Worm (Caenorhabditis elegans) whole organism, L3 larva: ENCODE data around the gene F33A8.4.

Experiments used
- daf-12 ChIP-seq: fragments of 150-350 bp; optimal IDR thresholded peaks from 2 replicates; lab custom pipeline; 2014; ENCODE audit warnings: missing biosample characterization, missing genetic modification reagents, missing genetic modification characterization
- egl-27 ChIP-seq: sonication (generic microtip); optimal IDR thresholded peaks from 4 replicates; lab custom pipeline; 2017; ENCODE audit warnings: missing biosample characterization, missing genetic modification reagents, missing genetic modification characterization
- egl-5 ChIP-seq: fragments of 150-350 bp; optimal IDR thresholded peaks from 2 replicates; lab custom pipeline; 2017; ENCODE audit warnings: missing biosample characterization, missing genetic modification reagents, missing genetic modification characterization, inconsistent platforms
- elt-1 ChIP-seq: fragments of 150-350 bp; optimal IDR thresholded peaks from 2 replicates; lab custom pipeline; 2014; ENCODE audit warnings: missing biosample characterization, missing genetic modification characterization
- elt-2 ChIP-seq: sonication (generic microtip); optimal IDR thresholded peaks from 2 replicates; lab custom pipeline; 2016; ENCODE audit warnings: missing genetic modification reagents, mild to moderate bottlenecking, missing genetic modification characterization, missing compliant biosample characterization
- fkh-10 ChIP-seq: sonication (generic microtip); optimal IDR thresholded peaks from 2 replicates; lab custom pipeline; 2017; ENCODE audit warnings: missing biosample characterization, missing genetic modification reagents, missing genetic modification characterization
- lin-39 ChIP-seq: fragments of 150-350 bp; optimal IDR thresholded peaks from 2 replicates; lab custom pipeline; 2018; ENCODE audit warnings: missing biosample characterization, missing genetic modification reagents, missing genetic modification characterization
- nfya-1 ChIP-seq: sonication (generic microtip); optimal IDR thresholded peaks from 2 replicates; lab custom pipeline; 2017; ENCODE audit warnings: missing genetic modification characterization, mild to moderate bottlenecking, missing compliant biosample characterization, antibody characterized with exemption, moderate library complexity; ENCODE audit not compliant: insufficient read depth
- nhr-12 ChIP-seq: fragments of 150-350 bp; optimal IDR thresholded peaks from 2 replicates; lab custom pipeline; 2014; ENCODE audit warnings: missing biosample characterization, missing genetic modification characterization
- nhr-237 ChIP-seq: fragments of 150-350 bp; optimal IDR thresholded peaks from 2 replicates; lab custom pipeline; 2014; ENCODE audit warnings: missing biosample characterization, missing genetic modification characterization
- nhr-25 ChIP-seq: sonication (generic microtip); optimal IDR thresholded peaks from 2 replicates; lab custom pipeline; 2017; ENCODE audit warnings: missing biosample characterization, missing genetic modification characterization
- nhr-28 ChIP-seq: fragments of 150-350 bp; optimal IDR thresholded peaks from 2 replicates; lab custom pipeline; 2014; ENCODE audit warnings: missing biosample characterization, missing genetic modification characterization
- nhr-43 ChIP-seq: sonication (generic microtip); optimal IDR thresholded peaks from 2 replicates; lab custom pipeline; 2016; ENCODE audit warnings: mild to moderate bottlenecking, missing genetic modification characterization, missing compliant biosample characterization; ENCODE audit not compliant: poor library complexity, severe bottlenecking
- nhr-77 ChIP-seq: fragments of 150-350 bp; optimal IDR thresholded peaks from 2 replicates; lab custom pipeline; 2014; ENCODE audit warnings: missing biosample characterization, missing genetic modification characterization
- pqm-1 ChIP-seq: fragments of 150-350 bp; optimal IDR thresholded peaks from 2 replicates; lab custom pipeline; 2017; ENCODE audit warnings: missing biosample characterization, missing genetic modification characterization, inconsistent platforms
- sea-2 ChIP-seq: fragments of 150-350 bp; sonication (generic microtip); optimal IDR thresholded peaks from 4 replicates; lab custom pipeline; 2014; ENCODE audit warnings: missing biosample characterization, missing genetic modification reagents, missing genetic modification characterization
- snpc-4 ChIP-seq: fragments of 150-350 bp; optimal IDR thresholded peaks from 2 replicates; lab custom pipeline; 2014; ENCODE audit warnings: missing biosample characterization, missing genetic modification characterization
- tbx-2 ChIP-seq: sonication (generic microtip); optimal IDR thresholded peaks from 2 replicates; lab custom pipeline; 2016; ENCODE audit warnings: mild to moderate bottlenecking, missing genetic modification characterization, missing compliant biosample characterization
- unc-39 ChIP-seq: sonication (generic microtip); optimal IDR thresholded peaks from 4 replicates; lab custom pipeline; 2017; ENCODE audit warnings: missing biosample characterization, missing genetic modification characterization

F33A8.4 gene

ce11 chrII:11004381-11004780 is 44.4 kb downstream of the F33A8.4 start:
- TF ChIP-seq nhr-28 (tag; lab: Kevin White, UChicago) (no peak), elt-2 (tag; lab: Kevin White, UChicago) (no peak), egl-5 (tag; lab: Kevin White, UChicago) (no peak), lin-39 (peak; percentile 30), unc-39 (tag; lab: Kevin White, UChicago) (no peak), snpc-4 (no peak), egl-27 (tag; lab: Kevin White, UChicago) (no peak)

- no peak for TF ChIP-seq nhr-12 (tag; lab: Kevin White, UChicago)
- TF ChIP-seq sea-2, result no peak
- no peak for TF ChIP-seq nhr-237 (tag; lab: Kevin White, UChicago)
- no peak for TF ChIP-seq pqm-1 (tag; lab: Kevin White, UChicago)
- no peak for TF ChIP-seq elt-1
- TF ChIP-seq egl-27 (tag; lab: Kevin White, UChicago), result no peak
- no peak for TF ChIP-seq unc-39 (tag; lab: Kevin White, UChicago)
- no peak for TF ChIP-seq nfya-1 (tag; lab: Kevin White, UChicago)
- no peak for TF ChIP-seq nhr-43
- no peak for TF ChIP-seq tbx-2
- TF ChIP-seq daf-12 (tag; lab: Kevin White, UChicago), result no peak
- TF ChIP-seq nhr-25 (tag; lab: Kevin White, UChicago), result no peak
- TF ChIP-seq fkh-10 (GFP tag; lab: Kevin White, UChicago), result no peak
- no peak for TF ChIP-seq nhr-77
- TF ChIP-seq egl-5 (tag; lab: Kevin White, UChicago), result no peak
These were observed 49.7 kb downstream of the F33A8.4 start for ce11 chrII:10999109-10999508.
